Worm (Caenorhabditis elegans) whole organism, L2 larva: Measurements from ENCODE around the gene C06H2.2.

ENCODE experiments used
- F13H6.1 ChIP-seq: sonication (generic microtip); optimal IDR thresholded peaks from 2 replicates; lab custom pipeline; 2016; ENCODE audit warnings: missing genetic modification characterization, missing compliant biosample characterization
- Y55F3AM.14 ChIP-seq: fragments of 200-800 bp; sonication (Bioruptor generic); optimal IDR thresholded peaks from 2 replicates; lab custom pipeline; 2018; ENCODE audit warnings: mild to moderate bottlenecking, missing genetic modification characterization, missing compliant biosample characterization
- ama-1 ChIP-seq: fragments of 150-350 bp; optimal IDR thresholded peaks from 2 replicates; lab custom pipeline; 2018; ENCODE audit warnings: inconsistent platforms
- ceh-16 ChIP-seq: fragments of 150-350 bp; optimal IDR thresholded peaks from 2 replicates; lab custom pipeline; 2014; ENCODE audit warnings: missing biosample characterization, missing genetic modification characterization
- elt-3 ChIP-seq: sonication (generic microtip); optimal IDR thresholded peaks from 2 replicates; lab custom pipeline; 2017; ENCODE audit warnings: missing biosample characterization, missing genetic modification characterization
- lin-39 ChIP-seq: fragments of 150-350 bp; optimal IDR thresholded peaks from 2 replicates; lab custom pipeline; 2014; ENCODE audit warnings: missing biosample characterization, missing genetic modification reagents, missing genetic modification characterization
- mdl-1 ChIP-seq, 2 experiments: fragments of 150-350 bp in 1 of 2; sonication (generic microtip) in 1 of 2; optimal IDR thresholded peaks; 2 replicates each; lab custom pipeline; 2017; ENCODE audit warnings: missing biosample characterization in 2 of 2, missing genetic modification characterization in 2 of 2
- nhr-11 ChIP-seq: fragments of 150-350 bp; optimal IDR thresholded peaks from 2 replicates; lab custom pipeline; 2014; ENCODE audit warnings: missing biosample characterization, missing genetic modification characterization
- nhr-23 ChIP-seq: fragments of 150-350 bp; optimal IDR thresholded peaks from 2 replicates; lab custom pipeline; 2014; ENCODE audit warnings: missing biosample characterization, missing genetic modification reagents, missing genetic modification characterization
- nhr-237 ChIP-seq: fragments of 150-350 bp; optimal IDR thresholded peaks from 2 replicates; lab custom pipeline; 2014; ENCODE audit warnings: missing biosample characterization, missing genetic modification characterization
- sma-3 ChIP-seq: sonication (generic microtip); optimal IDR thresholded peaks from 2 replicates; lab custom pipeline; 2016; ENCODE audit warnings: missing genetic modification reagents, missing genetic modification characterization, missing compliant biosample characterization
- sma-9 ChIP-seq, 2 experiments: fragments of 150-350 bp in 1 of 2; sonication (generic microtip) in 1 of 2; optimal IDR thresholded peaks; 2 replicates each; lab custom pipeline; 2014 to 2016; ENCODE audit warnings: missing genetic modification characterization in 2 of 2, mild to moderate bottlenecking in 1 of 2, missing biosample characterization in 1 of 2, missing compliant biosample characterization in 1 of 2, missing genetic modification reagents in 1 of 2, moderate library complexity in 1 of 2
- unc-62 ChIP-seq: fragments of 150-350 bp; optimal IDR thresholded peaks from 2 replicates; lab custom pipeline; 2014; ENCODE audit warnings: missing biosample characterization, missing genetic modification reagents, missing genetic modification characterization
- ztf-4 ChIP-seq: fragments of 150-350 bp; optimal IDR thresholded peaks from 2 replicates; lab custom pipeline; 2014; ENCODE audit warnings: missing biosample characterization, missing genetic modification characterization

ce11 chrV:11082475-11082874 is 42.5 kb upstream of the C06H2.2 start:
- TF ChIP-seq ama-1 (lab: Kevin White, UChicago) (peak; percentile 38), nhr-23 (tag; lab: Kevin White, UChicago) (no peak), unc-62 (GFP tag; lab: Kevin White, UChicago) (no peak), elt-3 (tag; lab: Kevin White, UChicago) (no peak), ceh-16 (tag; lab: Kevin White, UChicago) (no peak), sma-9 (GFP tag; optimal IDR thresholded peaks at IDR 0.05; lab: Kevin White, UChicago) (peak; percentile 81), sma-9 (tag; optimal IDR thresholded peaks at IDR 0.05; lab: Kevin White, UChicago) (no peak), nhr-237 (tag; lab: Kevin White, UChicago) (no peak), sma-3 (GFP tag; lab: Kevin White, UChicago) (peak; percentile 73), ztf-4 (tag; lab: Kevin White, UChicago) (peak; percentile 79), Y55F3AM.14 (GFP tag; lab: Kevin White, UChicago) (no peak), F13H6.1 (peak; percentile 86), lin-39 (tag; lab: Kevin White, UChicago) (no peak), nhr-11 (tag; lab: Kevin White, UChicago) (no peak), mdl-1 (tag; optimal IDR thresholded peaks at IDR 0.05; lab: Kevin White, UChicago) (no peak)
